Worm (Caenorhabditis elegans) whole organism, L4 larva: ENCODE data around the gene F07A11.1.

ENCODE experiments used
- F44E2.7 ChIP-seq: fragments of 200-800 bp; sonication (Bioruptor generic); IDR thresholded peaks from 2 replicates; pipeline ENCODE4 v2.1.2; 2022; ENCODE audit warnings: missing genetic modification characterization, missing compliant biosample characterization
- Y75B8A.6 ChIP-seq: fragments of 200-800 bp; sonication (Bioruptor generic); IDR thresholded peaks from 2 replicates; pipeline ENCODE4 v1.3.6; 2022; ENCODE audit warnings: missing genetic modification reagents, missing genetic modification characterization, missing compliant biosample characterization
- aha-1 ChIP-seq: fragments of 150-350 bp; peaks from one replicate; lab custom pipeline; 2014; ENCODE audit warnings: missing biosample characterization, missing genetic modification characterization
- ceh-44 ChIP-seq: fragments of 200-800 bp; sonication (Bioruptor generic); IDR thresholded peaks from 2 replicates; pipeline ENCODE4 v1.3.6; 2022; ENCODE audit warnings: missing genetic modification reagents, missing genetic modification characterization, missing compliant biosample characterization
- ceh-82 ChIP-seq: sonication (generic microtip); optimal IDR thresholded peaks from 2 replicates; lab custom pipeline; 2017; ENCODE audit warnings: missing biosample characterization, missing genetic modification characterization
- fkh-10 ChIP-seq: fragments of 150-350 bp; optimal IDR thresholded peaks from 2 replicates; lab custom pipeline; 2014; ENCODE audit warnings: missing biosample characterization, missing genetic modification reagents, missing genetic modification characterization
- hif-1 ChIP-seq, 2 experiments: sonication (generic microtip); optimal IDR thresholded peaks; 2 replicates each; lab custom pipeline; 2016 to 2017; ENCODE audit warnings: missing compliant biosample characterization in 2 of 2, missing genetic modification characterization in 2 of 2, missing genetic modification reagents in 2 of 2, missing genotype in 2 of 2, mild to moderate bottlenecking in 1 of 2
- jun-1 ChIP-seq: fragments of 150-350 bp; optimal IDR thresholded peaks from 2 replicates; lab custom pipeline; 2014; ENCODE audit warnings: missing biosample characterization, missing genetic modification reagents, missing genetic modification characterization
- snpc-4 ChIP-seq: fragments of 150-350 bp; optimal IDR thresholded peaks from 2 replicates; lab custom pipeline; 2014; ENCODE audit warnings: missing biosample characterization, missing genetic modification characterization
- unc-39 ChIP-seq: sonication (generic microtip); optimal IDR thresholded peaks from 2 replicates; lab custom pipeline; 2017; ENCODE audit warnings: missing biosample characterization, missing genetic modification characterization
- zag-1 ChIP-seq: fragments of 150-350 bp; optimal IDR thresholded peaks from 2 replicates; lab custom pipeline; 2014; ENCODE audit warnings: missing biosample characterization, missing genetic modification characterization
- zfp-2 ChIP-seq: sonication (generic microtip); optimal IDR thresholded peaks from 2 replicates; lab custom pipeline; 2016; ENCODE audit warnings: mild to moderate bottlenecking, missing genetic modification characterization, missing compliant biosample characterization
- ztf-7 ChIP-seq: fragments of 150-350 bp; optimal IDR thresholded peaks from 2 replicates; lab custom pipeline; 2014; ENCODE audit warnings: missing biosample characterization, missing genetic modification characterization

DNA sequence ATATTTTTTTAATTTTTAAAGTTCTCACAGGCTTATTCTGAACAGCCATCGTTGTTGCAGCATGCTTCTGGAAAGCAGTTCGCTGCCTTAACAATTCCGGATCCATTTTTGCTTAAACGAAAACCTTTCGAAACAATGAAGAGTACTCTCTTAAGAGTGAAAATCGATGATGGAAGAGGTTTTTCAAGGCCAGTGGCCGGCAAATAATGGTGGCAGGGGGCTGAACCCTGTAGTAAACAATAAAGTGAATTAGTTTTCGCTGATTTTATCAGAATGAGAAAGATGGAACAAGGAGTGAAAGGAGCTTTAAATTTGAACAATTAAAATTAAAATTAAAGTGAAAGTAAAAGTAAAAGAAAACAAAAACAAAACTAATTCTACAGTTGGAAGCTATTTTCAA lies 49.5 kb downstream of the F07A11.1 start, which contains the start of gene gtf-2E2:
- no peak for TF ChIP-seq aha-1 (tag; lab: Kevin White, UChicago)
- TF ChIP-seq ceh-44 (GFP tag; lab: Robert Waterston, UW): no peak
- no peak for TF ChIP-seq unc-39
- TF ChIP-seq snpc-4 (tag; lab: Kevin White, UChicago): no peak
- no peak for TF ChIP-seq ztf-7
- no peak for TF ChIP-seq Y75B8A.6 (GFP tag; lab: Robert Waterston, UW)
- TF ChIP-seq hif-1 (tag; optimal IDR thresholded peaks at IDR 0.05; lab: Kevin White, UChicago): no peak
- no peak for TF ChIP-seq ceh-82 (tag; lab: Kevin White, UChicago)
- TF ChIP-seq zfp-2: no peak
- TF ChIP-seq jun-1 (tag; lab: Kevin White, UChicago): no peak
- no peak for TF ChIP-seq zag-1 (tag; lab: Kevin White, UChicago)
- TF ChIP-seq fkh-10: no peak
- no peak for TF ChIP-seq F44E2.7 (GFP tag; lab: Robert Waterston, UW)
